Fruit fly (Drosophila melanogaster): ENCODE data around the gene Past1.

Gene Past1

dm6 chr3R:12720344-12721200 lies 23.4 kb downstream of the Past1 start (continued):
- TF ChIP-seq caup (GFP tag; optimal IDR thresholded peaks at IDR 0.05; ENCODE audit: severe bottlenecking) (peak; percentile 5), gem (tag; optimal IDR thresholded peaks at IDR 0.05) (no peak), PHDP (tag; optimal IDR thresholded peaks at IDR 0.05) (peak; percentile 6), C15 (GFP tag; IDR thresholded peaks at IDR 0.05) (no peak), HmgZ (tag; optimal IDR thresholded peaks at IDR 0.05) (peak; percentile 15), GATAe (GFP tag; conservative IDR thresholded peaks at IDR 0.05) (0 out of 2 replicates have a peak, but pooled peaks have one; percentile 41), CG30403 (GFP tag; optimal IDR thresholded peaks at IDR 0.05) (peak; percentile 1), luna (GFP tag; optimal IDR thresholded peaks at IDR 0.05) (no peak), cwo (GFP tag; optimal IDR thresholded peaks at IDR 0.05) (peak; percentile 22), exex (tag; optimal IDR thresholded peaks at IDR 0.05) (peak; percentile 98), BtbVII (GFP tag; optimal IDR thresholded peaks at IDR 0.05) (peak; percentile 8), CG2678 (tag; optimal IDR thresholded peaks at IDR 0.05) (peak; percentile 29)

- TF ChIP-seq CG12299 (tag; optimal IDR thresholded peaks at IDR 0.05) (peak; percentile 15), pb (GFP tag; optimal IDR thresholded peaks at IDR 0.05) (no peak), danr (GFP tag; IDR thresholded peaks at IDR 0.05) (no peak), Lim3 (GFP tag; IDR thresholded peaks at IDR 0.05) (no peak), az2 (GFP tag; optimal IDR thresholded peaks at IDR 0.05) (no peak), Stat92E (GFP tag; optimal IDR thresholded peaks at IDR 0.05) (no peak), Adf1 (GFP tag; IDR thresholded peaks at IDR 0.05) (peak; percentile 7; the same call in 1 of the 2 replicates), Blimp-1 (GFP tag; optimal IDR thresholded peaks at IDR 0.05) (peak; percentile 61), CG10431 (GFP tag; optimal IDR thresholded peaks at IDR 0.05) (no peak), CG12744 (GFP tag; optimal IDR thresholded peaks at IDR 0.05) (no peak), Taf1 (GFP tag; IDR thresholded peaks at IDR 0.05) (no peak), amos (GFP tag; IDR thresholded peaks at IDR 0.05; ENCODE audit: partially characterized antibody) (no peak), slou (GFP tag; optimal IDR thresholded peaks at IDR 0.05) (no peak), ash1 (GFP tag; optimal IDR thresholded peaks at IDR 0.05) (no peak), kay (GFP tag; optimal IDR thresholded peaks at IDR 0.05) (peak; percentile 45), Hr78 (GFP tag; optimal IDR thresholded peaks at IDR 0.05) (peak in 1 of 2 experiments; percentile 14), D19A (tag; optimal IDR thresholded peaks at IDR 0.05) (peak; percentile 62), br (optimal IDR thresholded peaks at IDR 0.05) (no peak), CG16779 (GFP tag; IDR thresholded peaks at IDR 0.05) (no peak), gce (GFP tag; IDR thresholded peaks at IDR 0.05) (no peak; the same call in 2 of the 3 replicates), CG10654 (GFP tag; optimal IDR thresholded peaks at IDR 0.05) (peak; percentile 22), Atf-2 (GFP tag; optimal IDR thresholded peaks at IDR 0.05) (no peak), abd-A (tag; optimal IDR thresholded peaks at IDR 0.05) (no peak), CG13775 (GFP tag; optimal IDR thresholded peaks at IDR 0.05) (peak; percentile 27), CG2712 (tag; optimal IDR thresholded peaks at IDR 0.05) (peak; percentile 73), CG31441 (GFP tag; IDR thresholded peaks at IDR 0.05) (peak; percentile 81), CG7357 (GFP tag; IDR thresholded peaks at IDR 0.05) (peak; percentile 57; the same call in 1 of the 3 replicates), toy (GFP tag; IDR thresholded peaks at IDR 0.05) (no peak), nom (GFP tag; optimal IDR thresholded peaks at IDR 0.05) (peak; percentile 25), CG7786 (GFP tag; optimal IDR thresholded peaks at IDR 0.05) (no peak), CG14710 (tag; optimal IDR thresholded peaks at IDR 0.05) (peak; percentile 43), HLH4C (GFP tag; IDR thresholded peaks at IDR 0.05; ENCODE audit: partially characterized antibody) (no peak), bsh (GFP tag; optimal IDR thresholded peaks at IDR 0.05) (peak in 1 of 2 experiments; percentile 48), odd (GFP tag; optimal IDR thresholded peaks at IDR 0.05) (peak; percentile 46), CG6854 (GFP tag; optimal IDR thresholded peaks at IDR 0.05) (peak; percentile 45)
These were observed 25.3 kb downstream of the Past1 start, which contains the start of gene Men for dm6 chr3R:12722392-12722914. Gene Men (minus strand): TSS chr3R:12722442.

Measured in whole organism, embryonic.